Worm (Caenorhabditis elegans) whole organism, L4 larva: ENCODE results near the gene Y67A10A.3.

Source experiments
- F44E2.7 ChIP-seq: fragments of 200-800 bp; sonication (Bioruptor generic); IDR thresholded peaks from 2 replicates; pipeline ENCODE4 v2.1.2; 2022; ENCODE audit warnings: missing genetic modification characterization, missing compliant biosample characterization
- R02D3.7 ChIP-seq: fragments of 150-350 bp; sonication (generic microtip); optimal IDR thresholded peaks from 3 replicates; lab custom pipeline; 2014; ENCODE audit warnings: missing biosample characterization, missing genetic modification characterization
- T20F7.1 ChIP-seq: fragments of 200-800 bp; sonication (Bioruptor generic); optimal IDR thresholded peaks from 2 replicates; lab custom pipeline; 2018; ENCODE audit warnings: mild to moderate bottlenecking, missing genetic modification characterization, missing compliant biosample characterization
- Y48G9A.11 ChIP-seq: fragments of 200-800 bp; sonication (Bioruptor generic); IDR thresholded peaks from 2 replicates; pipeline ENCODE4 v1.3.6; 2022; ENCODE audit warnings: missing genetic modification reagents, missing genetic modification characterization, missing compliant biosample characterization
- Y5F2A.4 ChIP-seq: fragments of 200-800 bp; sonication (Bioruptor generic); optimal IDR thresholded peaks from 2 replicates; lab custom pipeline; 2018; ENCODE audit warnings: mild to moderate bottlenecking, missing genetic modification characterization, missing compliant biosample characterization
- aly-2 ChIP-seq: sonication (generic microtip); optimal IDR thresholded peaks from 2 replicates; lab custom pipeline; 2018; ENCODE audit warnings: missing biosample characterization, missing genetic modification characterization
- ama-1 ChIP-seq: fragments of 150-350 bp; optimal IDR thresholded peaks from 2 replicates; lab custom pipeline; 2014; ENCODE audit warnings: inconsistent platforms, mixed read lengths
- attf-4 ChIP-seq: sonication (generic microtip); optimal IDR thresholded peaks from 3 replicates; lab custom pipeline; 2017; ENCODE audit warnings: missing biosample characterization, missing genetic modification characterization
- ceh-20 ChIP-seq: fragments of 200-800 bp; sonication (Bioruptor generic); IDR thresholded peaks from 2 replicates; pipeline ENCODE4 v1.3.6; 2022; ENCODE audit warnings: missing genetic modification reagents, missing genetic modification characterization, missing compliant biosample characterization
- ceh-28 ChIP-seq: fragments of 150-350 bp; optimal IDR thresholded peaks from 2 replicates; lab custom pipeline; 2014; ENCODE audit warnings: missing biosample characterization, missing genetic modification reagents, missing genetic modification characterization
- ceh-32 ChIP-seq: sonication (generic microtip); optimal IDR thresholded peaks from 2 replicates; lab custom pipeline; 2016; ENCODE audit warnings: mild to moderate bottlenecking, missing genetic modification characterization, missing compliant biosample characterization; ENCODE audit not compliant: poor library complexity
- ceh-82 ChIP-seq: sonication (generic microtip); optimal IDR thresholded peaks from 2 replicates; lab custom pipeline; 2017; ENCODE audit warnings: missing biosample characterization, missing genetic modification characterization
- cey-2 ChIP-seq: sonication (generic microtip); optimal IDR thresholded peaks from 3 replicates; lab custom pipeline; 2017; ENCODE audit warnings: missing genetic modification characterization, mild to moderate bottlenecking, missing compliant biosample characterization, antibody characterized with exemption, borderline replicate concordance; ENCODE audit not compliant: insufficient read depth
- daf-16 ChIP-seq, 3 experiments: sonication (generic microtip); optimal IDR thresholded peaks; 2 replicates each; lab custom pipeline; 2016 to 2017; ENCODE audit warnings: missing genetic modification characterization in 3 of 3, missing genetic modification reagents in 3 of 3, mild to moderate bottlenecking in 2 of 3, missing compliant biosample characterization in 2 of 3, missing biosample characterization in 1 of 3, moderate library complexity in 1 of 3
- daf-8 ChIP-seq: fragments of 200-800 bp; sonication (Bioruptor generic); IDR thresholded peaks from 2 replicates; pipeline ENCODE4 v1.3.6; 2022; ENCODE audit warnings: missing genetic modification characterization, missing compliant biosample characterization
- dpl-1 ChIP-seq: fragments of 150-350 bp; optimal IDR thresholded peaks from 2 replicates; lab custom pipeline; 2014; ENCODE audit warnings: missing biosample characterization, missing genetic modification reagents, missing genetic modification characterization
- duxl-1 ChIP-seq: sonication (generic microtip); optimal IDR thresholded peaks from 2 replicates; lab custom pipeline; 2016; ENCODE audit warnings: mild to moderate bottlenecking, missing genetic modification characterization, moderate library complexity, missing compliant biosample characterization; ENCODE audit not compliant: poor library complexity
- dve-1 ChIP-seq: sonication (generic microtip); optimal IDR thresholded peaks from 2 replicates; lab custom pipeline; 2017; ENCODE audit warnings: antibody characterized with exemption, mild to moderate bottlenecking, missing genetic modification characterization, missing compliant biosample characterization; ENCODE audit not compliant: insufficient read depth
- egl-27 ChIP-seq: sonication (generic microtip); optimal IDR thresholded peaks from 3 replicates; lab custom pipeline; 2017; ENCODE audit warnings: missing biosample characterization, missing genetic modification reagents, missing genetic modification characterization
- egl-43 ChIP-seq: fragments of 200-800 bp; sonication (Bioruptor generic); IDR thresholded peaks from 2 replicates; pipeline ENCODE4 v1.3.6; 2022; ENCODE audit warnings: missing genetic modification reagents, missing genetic modification characterization, missing compliant biosample characterization
- fkh-10 ChIP-seq: fragments of 150-350 bp; optimal IDR thresholded peaks from 2 replicates; lab custom pipeline; 2014; ENCODE audit warnings: missing biosample characterization, missing genetic modification reagents, missing genetic modification characterization
- gei-8 ChIP-seq: fragments of 200-800 bp; sonication (Bioruptor generic); optimal IDR thresholded peaks from 2 replicates; lab custom pipeline; 2018; ENCODE audit warnings: mild to moderate bottlenecking, missing genetic modification characterization, missing compliant biosample characterization
- lin-1 ChIP-seq: fragments of 200-800 bp; sonication (Bioruptor generic); IDR thresholded peaks from 2 replicates; pipeline ENCODE4 v1.3.6; 2022; ENCODE audit warnings: missing genetic modification reagents, missing genetic modification characterization, missing compliant biosample characterization
- lin-15B ChIP-seq: fragments of 150-350 bp; sonication (generic microtip); optimal IDR thresholded peaks from 3 replicates; lab custom pipeline; 2014; ENCODE audit warnings: missing biosample characterization, missing genetic modification characterization
- lin-38 ChIP-seq: fragments of 200-800 bp; sonication (Bioruptor generic); IDR thresholded peaks from 2 replicates; pipeline ENCODE4 v1.3.6; 2022; ENCODE audit warnings: missing genetic modification reagents, missing genetic modification characterization, missing compliant biosample characterization
- lir-3 ChIP-seq: sonication (generic microtip); optimal IDR thresholded peaks from 2 replicates; lab custom pipeline; 2016; ENCODE audit warnings: mild to moderate bottlenecking, missing genetic modification characterization, missing compliant biosample characterization
- lsy-2 ChIP-seq, 2 experiments: fragments of 150-350 bp in 1 of 2; sonication (generic microtip) in 1 of 2; optimal IDR thresholded peaks; 2 replicates each; lab custom pipeline; 2014 to 2017; ENCODE audit warnings: missing biosample characterization in 2 of 2, missing genetic modification characterization in 2 of 2
- madf-5 ChIP-seq, 2 experiments: fragments of 200-800 bp; sonication (Bioruptor generic); IDR thresholded peaks; 2 replicates each; pipeline ENCODE4 v1.3.6; 2022; ENCODE audit warnings: missing compliant biosample characterization in 2 of 2, missing genetic modification characterization in 2 of 2
- mdl-1 ChIP-seq, 2 experiments: fragments of 150-350 bp in 1 of 2; sonication (generic microtip) in 1 of 2; optimal IDR thresholded peaks; 2 replicates each; lab custom pipeline; 2014 to 2017; ENCODE audit warnings: missing biosample characterization in 2 of 2, missing genetic modification characterization in 2 of 2
- mdt-29 ChIP-seq: fragments of 200-800 bp; sonication (Bioruptor generic); IDR thresholded peaks from 2 replicates; pipeline ENCODE4 v1.3.6; 2022; ENCODE audit warnings: missing genetic modification reagents, missing genetic modification characterization, missing compliant biosample characterization
- mes-2 ChIP-seq: sonication (generic microtip); optimal IDR thresholded peaks from 2 replicates; lab custom pipeline; 2016; ENCODE audit warnings: missing genotype, mild to moderate bottlenecking, missing genetic modification characterization, missing compliant biosample characterization; ENCODE audit not compliant: poor library complexity, severe bottlenecking
- nhr-10 ChIP-seq: fragments of 150-350 bp; optimal IDR thresholded peaks from 2 replicates; lab custom pipeline; 2014; ENCODE audit warnings: missing biosample characterization, missing genetic modification characterization
- nhr-25 ChIP-seq: sonication (generic microtip); optimal IDR thresholded peaks from 2 replicates; lab custom pipeline; 2017; ENCODE audit warnings: missing genetic modification characterization, mild to moderate bottlenecking, missing compliant biosample characterization, antibody characterized with exemption, moderate library complexity, borderline replicate concordance; ENCODE audit not compliant: insufficient read depth
- nhr-41 ChIP-seq: fragments of 200-800 bp; sonication (Bioruptor generic); IDR thresholded peaks from 2 replicates; pipeline ENCODE4 v1.3.6; 2022; ENCODE audit warnings: missing genetic modification reagents, missing genetic modification characterization, missing compliant biosample characterization
- nhr-48 ChIP-seq: sonication (generic microtip); optimal IDR thresholded peaks from 2 replicates; lab custom pipeline; 2016; ENCODE audit warnings: mild to moderate bottlenecking, missing genetic modification characterization, missing compliant biosample characterization
- pha-4 ChIP-seq, 2 experiments: fragments of 150-350 bp in 1 of 2; fragments of 200-800 bp in 1 of 2; sonication (Bioruptor generic) in 1 of 2; IDR thresholded peaks in 1 of 2; optimal IDR thresholded peaks in 1 of 2; 2 replicates each; pipeline versions ENCODE4 v1.3.6 to Lab custom; 2014 to 2022; ENCODE audit warnings: missing genetic modification characterization in 2 of 2, missing genetic modification reagents in 2 of 2, missing biosample characterization in 1 of 2, missing compliant biosample characterization in 1 of 2
- skn-1 ChIP-seq: fragments of 150-350 bp; optimal IDR thresholded peaks from 2 replicates; lab custom pipeline; 2014; ENCODE audit warnings: missing biosample characterization, missing genetic modification characterization
- tra-1 ChIP-seq: fragments of 200-800 bp; sonication (Bioruptor generic); IDR thresholded peaks from 2 replicates; pipeline ENCODE4 v1.3.6; 2022; ENCODE audit warnings: missing genetic modification reagents, missing genetic modification characterization, missing compliant biosample characterization
- unc-130 ChIP-seq: sonication (generic microtip); optimal IDR thresholded peaks from 2 replicates; lab custom pipeline; 2016; ENCODE audit warnings: missing genetic modification reagents, missing genetic modification characterization, missing compliant biosample characterization
- unc-62 ChIP-seq, 3 experiments: fragments of 150-350 bp in 1 of 3; sonication (generic microtip); optimal IDR thresholded peaks in 2 of 3; peaks in 1 of 3; 1 replicate in 1 of 3; 2 replicates in 2 of 3; lab custom pipeline; 2014 to 2017; ENCODE audit warnings: missing biosample characterization in 3 of 3, missing genetic modification characterization in 3 of 3, missing genetic modification reagents in 3 of 3, missing genotype in 1 of 3
- zfp-2 ChIP-seq: sonication (generic microtip); optimal IDR thresholded peaks from 2 replicates; lab custom pipeline; 2016; ENCODE audit warnings: mild to moderate bottlenecking, missing genetic modification characterization, missing compliant biosample characterization
- zfp-3 ChIP-seq: fragments of 200-800 bp; sonication (Bioruptor generic); conservative IDR thresholded peaks from 2 replicates; pipeline ENCODE4 v1.3.6; 2022; ENCODE audit warnings: missing genetic modification reagents, missing genetic modification characterization, missing compliant biosample characterization
- ztf-11 ChIP-seq: fragments of 150-350 bp; optimal IDR thresholded peaks from 2 replicates; lab custom pipeline; 2014; ENCODE audit warnings: missing biosample characterization, missing genetic modification characterization
- ztf-7 ChIP-seq: fragments of 150-350 bp; optimal IDR thresholded peaks from 2 replicates; lab custom pipeline; 2014; ENCODE audit warnings: missing biosample characterization, missing genetic modification characterization

Y67A10A.3 gene

DNA sequence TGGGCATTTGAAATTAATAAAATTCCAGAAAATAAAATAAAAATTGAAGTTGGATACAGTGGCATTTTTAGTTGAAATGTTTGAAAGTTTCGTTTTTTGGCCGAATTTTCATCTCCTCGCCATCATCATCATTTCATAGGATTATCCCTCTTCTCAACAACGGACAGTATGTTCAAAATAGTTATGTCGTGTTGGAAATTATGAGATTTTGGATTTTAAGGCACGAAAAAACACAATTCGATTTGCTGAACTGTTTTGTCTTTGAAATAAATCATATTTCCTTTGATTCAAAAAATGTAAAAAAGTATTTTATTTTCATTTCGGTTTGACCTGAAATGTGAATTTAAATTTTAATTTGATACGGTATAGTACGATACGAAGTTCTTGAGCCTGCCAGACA lies 9.5 kb upstream of the Y67A10A.3 start, which contains the start of gene srlf-28:
TSS of gene srlf-28 (minus strand) at position 101 of the 400 bp plus-strand sequence.
- TF ChIP-seq T20F7.1 (no peak), lin-15B (tag; lab: Kevin White, UChicago) (no peak), Y48G9A.11 (no peak), attf-4 (tag; lab: Kevin White, UChicago) (no peak), unc-130 (no peak), dpl-1 (no peak), unc-62 (GFP tag; optimal IDR thresholded peaks at IDR 0.05 in 1 of 2; lab: Kevin White, UChicago) (no peak), unc-62 (tag; optimal IDR thresholded peaks at IDR 0.05; lab: Kevin White, UChicago) (no peak)

- TF ChIP-seq nhr-25 (tag; lab: Kevin White, UChicago), result no peak
- no peak for TF ChIP-seq skn-1 (tag; lab: Kevin White, UChicago)
- no peak for TF ChIP-seq ceh-28
- TF ChIP-seq ama-1 (lab: Kevin White, UChicago), result no peak
- TF ChIP-seq zfp-3, result no peak
- TF ChIP-seq ztf-11 (tag; lab: Kevin White, UChicago), result no peak
- no peak for TF ChIP-seq mdl-1 (tag; optimal IDR thresholded peaks at IDR 0.05; lab: Kevin White, UChicago)
- no peak for TF ChIP-seq daf-8 (GFP tag; lab: Robert Waterston, UW)
- no peak for TF ChIP-seq lsy-2 (tag; optimal IDR thresholded peaks at IDR 0.05; lab: Kevin White, UChicago)
- no peak for TF ChIP-seq Y48G9A.11
- TF ChIP-seq tra-1 (GFP tag; lab: Robert Waterston, UW), result no peak
- TF ChIP-seq duxl-1 (tag; lab: Kevin White, UChicago), result no peak
- TF ChIP-seq F44E2.7, result no peak
- no peak for TF ChIP-seq nhr-48 (tag; lab: Kevin White, UChicago)
- no peak for TF ChIP-seq egl-27
- no peak for TF ChIP-seq dve-1 (tag; lab: Kevin White, UChicago)
- no peak for TF ChIP-seq Y5F2A.4 (GFP tag; lab: Kevin White, UChicago)
- no peak for TF ChIP-seq nhr-10 (tag; lab: Kevin White, UChicago)
- no peak for TF ChIP-seq ceh-32 (tag; lab: Kevin White, UChicago)
Measured at ce11 chrIV:14339657-14340056, 5.4 kb upstream of the Y67A10A.3 start, which contains the start of gene Y67A10A.11. TSS of gene Y67A10A.11 (plus strand) at chrIV:14339957.

DNA sequence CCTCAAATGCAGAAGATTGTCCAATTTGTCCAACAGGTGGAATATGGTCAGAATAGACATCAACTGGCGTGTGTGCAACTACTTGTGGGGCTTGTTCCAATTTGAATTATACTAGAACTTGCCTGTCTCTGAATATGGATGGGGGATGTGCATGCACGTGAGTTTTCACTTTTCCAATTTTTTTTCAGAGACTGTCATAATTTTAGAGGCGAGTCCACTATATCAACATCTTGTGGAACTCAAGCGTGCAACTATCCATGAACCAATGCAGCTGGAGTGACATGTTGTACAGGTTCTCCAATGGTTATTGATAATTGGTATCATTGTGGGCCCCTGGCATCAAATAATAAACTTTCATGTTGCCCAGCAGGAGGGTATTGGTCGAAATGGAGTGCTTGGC lies 3.5 kb upstream of the Y67A10A.3 start, which contains the start of gene Y67A10A.2:
TSS of gene Y67A10A.2 (plus strand) at position 301 of the 400 bp plus-strand sequence.
- TF ChIP-seq ceh-82 (tag; lab: Kevin White, UChicago) (no peak), fkh-10 (GFP tag; lab: Kevin White, UChicago) (no peak), daf-16 (GFP tag; optimal IDR thresholded peaks at IDR 0.05; lab: Kevin White, UChicago) (no peak), daf-16 (tag; optimal IDR thresholded peaks at IDR 0.05; lab: Kevin White, UChicago) (no peak), pha-4 (GFP tag; IDR thresholded peaks at IDR 0.05; lab: Robert Waterston, UW) (no peak), pha-4 (tag; optimal IDR thresholded peaks at IDR 0.05; lab: Kevin White, UChicago) (no peak), F44E2.7 (no peak), ceh-20 (GFP tag; lab: Robert Waterston, UW) (no peak), R02D3.7 (tag; lab: Kevin White, UChicago) (no peak), egl-43 (no peak), zfp-2 (tag; lab: Kevin White, UChicago) (no peak), lin-38 (GFP tag; lab: Robert Waterston, UW) (no peak), aly-2 (no peak), Y48G9A.11 (no peak)

DNA sequence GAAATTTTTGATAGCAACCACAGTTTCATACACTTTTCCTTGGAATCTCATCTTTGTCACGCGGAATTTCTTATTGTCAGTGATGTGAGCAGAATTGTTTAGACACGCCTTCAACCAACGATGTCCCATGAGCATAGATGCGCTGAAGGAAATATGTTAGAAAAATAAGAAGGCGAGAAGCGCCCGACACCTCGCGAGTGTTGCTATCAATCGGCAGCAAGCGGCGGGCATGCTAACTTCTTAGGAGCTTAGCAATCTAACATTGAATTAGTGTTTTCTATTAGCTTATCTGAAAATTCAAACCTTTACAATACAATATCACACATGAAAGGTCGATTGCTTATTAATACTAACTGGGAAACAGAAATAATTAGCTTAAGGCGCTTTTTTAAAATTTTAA lies 1.5 kb upstream of the Y67A10A.3 start:
- TF ChIP-seq mdt-29 (GFP tag; lab: Robert Waterston, UW) (no peak), lir-3 (tag; lab: Kevin White, UChicago) (no peak), cey-2 (tag; lab: Kevin White, UChicago) (no peak), dpl-1 (no peak), gei-8 (no peak), mes-2 (no peak), ztf-7 (tag; lab: Kevin White, UChicago) (no peak), R02D3.7 (tag; lab: Kevin White, UChicago) (no peak), nhr-41 (GFP tag; lab: Robert Waterston, UW) (no peak), fkh-10 (GFP tag; lab: Kevin White, UChicago) (no peak), unc-130 (no peak), madf-5 (GFP tag; IDR thresholded peaks at IDR 0.05; lab: Robert Waterston, UW) (no peak), lin-15B (tag; lab: Kevin White, UChicago) (no peak), nhr-10 (tag; lab: Kevin White, UChicago) (no peak), lin-1 (GFP tag; lab: Robert Waterston, UW) (no peak)
